Worm (Caenorhabditis elegans): ENCODE measurements around the gene sulp-8.

Gene sulp-8

DNA sequence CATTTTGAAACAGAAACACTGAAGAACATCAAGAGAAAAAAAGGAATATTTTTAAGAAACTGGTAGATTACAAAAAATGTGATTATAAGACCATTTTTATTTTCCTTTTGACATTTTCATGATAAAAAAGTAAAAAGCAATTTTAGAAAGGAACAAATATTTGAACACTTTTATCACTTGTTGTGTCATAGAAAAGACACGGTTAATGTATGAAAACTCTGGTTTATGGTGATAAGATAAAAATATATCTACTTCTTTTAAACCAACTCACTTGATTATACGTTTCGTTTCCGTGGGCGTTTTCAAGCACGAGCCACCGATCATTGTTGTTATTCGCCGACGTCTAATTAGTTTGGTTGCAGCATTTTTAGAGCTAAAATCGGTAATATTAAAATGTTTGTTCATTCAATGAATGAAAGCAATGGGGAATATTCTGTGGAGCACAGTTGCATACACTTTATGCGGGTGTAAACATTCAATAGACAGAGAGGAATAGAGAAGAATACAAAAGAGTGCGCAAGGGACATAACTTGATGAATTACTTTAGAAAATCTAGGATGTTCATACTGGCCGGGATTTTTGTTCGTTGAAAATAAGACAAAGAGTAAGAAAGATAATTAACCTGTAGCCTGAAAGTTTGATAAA is at the start of gene sulp-8:
sulp-8 (minus strand) TSS at position 469 of the 645 bp plus-strand sequence.
- TF ChIP-seq ama-1 (optimal IDR thresholded peaks at IDR 0.05) (no peak), nhr-237 (tag; optimal IDR thresholded peaks at IDR 0.05) (no peak), unc-39 (tag; optimal IDR thresholded peaks at IDR 0.05) (no peak), nhr-48 (tag; optimal IDR thresholded peaks at IDR 0.05) (no peak), dve-1 (tag; optimal IDR thresholded peaks at IDR 0.05; ENCODE audit: insufficient read depth) (peak; percentile 25), ztf-11 (tag; optimal IDR thresholded peaks at IDR 0.05) (no peak), Y48G9A.11 (GFP tag; IDR thresholded peaks at IDR 0.05) (no peak), mdl-1 (tag; optimal IDR thresholded peaks at IDR 0.05) (no peak), daf-16 (GFP tag; optimal IDR thresholded peaks at IDR 0.05) (no peak), daf-16 (tag; optimal IDR thresholded peaks at IDR 0.05) (peak; percentile 63), Y105C5A.15 (GFP tag; IDR thresholded peaks at IDR 0.05) (no peak), pqm-1 (tag; optimal IDR thresholded peaks at IDR 0.05) (no peak), F37D6.2 (tag; optimal IDR thresholded peaks at IDR 0.05) (no peak), ceh-28 (tag; optimal IDR thresholded peaks at IDR 0.05) (no peak), fkh-10 (GFP tag; optimal IDR thresholded peaks at IDR 0.05) (no peak), cey-2 (tag; optimal IDR thresholded peaks at IDR 0.05; ENCODE audit: borderline replicate concordance, insufficient read depth) (no peak), dmd-8 (GFP tag; IDR thresholded peaks at IDR 0.05) (no peak), fos-1 (tag; optimal IDR thresholded peaks at IDR 0.05) (no peak), egl-43 (GFP tag; IDR thresholded peaks at IDR 0.05) (no peak), ceh-20 (GFP tag; IDR thresholded peaks at IDR 0.05) (no peak), nhr-77 (tag; optimal IDR thresholded peaks at IDR 0.05) (no peak), R02D3.7 (tag; optimal IDR thresholded peaks at IDR 0.05) (no peak), tag-97 (GFP tag; IDR thresholded peaks at IDR 0.05) (no peak), nhr-28 (tag; optimal IDR thresholded peaks at IDR 0.05) (peak; percentile 30), aha-1 (tag) (no peak), ceh-82 (tag; optimal IDR thresholded peaks at IDR 0.05) (no peak)

DNA sequence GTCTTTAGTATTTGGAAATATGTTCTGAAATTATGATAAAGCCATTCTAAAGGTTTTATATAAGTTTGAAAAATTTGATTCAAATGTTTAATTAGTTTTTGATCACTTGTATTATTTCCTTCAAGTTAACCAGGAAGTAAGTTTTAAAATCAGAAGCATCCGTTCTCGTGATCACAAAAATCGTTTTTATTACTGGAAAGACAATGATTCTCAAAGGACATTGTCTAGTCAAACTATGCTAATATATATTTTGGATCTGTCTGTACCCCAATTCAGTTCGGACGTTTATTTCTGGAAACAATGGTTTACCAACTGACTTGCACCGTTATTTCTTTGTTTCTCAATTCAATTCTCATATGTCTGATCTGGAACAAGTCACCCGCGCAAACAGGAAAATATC is 42.9 kb upstream of the sulp-8 start, which contains the start of gene str-188:
str-188 (plus strand) TSS at position 301 of the 400 bp plus-strand sequence.
- no peak for TF ChIP-seq lin-29 (GFP tag; IDR thresholded peaks at IDR 0.05)
- no peak for TF ChIP-seq ztf-7 (tag; optimal IDR thresholded peaks at IDR 0.05)
- no peak for TF ChIP-seq tra-1 (GFP tag; IDR thresholded peaks at IDR 0.05)
- TF ChIP-seq zfp-3 (GFP tag; conservative IDR thresholded peaks at IDR 0.05) = no peak
- no peak for TF ChIP-seq rbr-2 (tag; optimal IDR thresholded peaks at IDR 0.05)
- no peak for TF ChIP-seq saeg-2 (GFP tag; IDR thresholded peaks at IDR 0.05)
- no peak for TF ChIP-seq Y48G9A.11 (GFP tag; IDR thresholded peaks at IDR 0.05)
- TF ChIP-seq F26F4.8 (GFP tag; conservative IDR thresholded peaks at IDR 0.05) = no peak
- no peak for TF ChIP-seq egl-43 (GFP tag; IDR thresholded peaks at IDR 0.05)

DNA sequence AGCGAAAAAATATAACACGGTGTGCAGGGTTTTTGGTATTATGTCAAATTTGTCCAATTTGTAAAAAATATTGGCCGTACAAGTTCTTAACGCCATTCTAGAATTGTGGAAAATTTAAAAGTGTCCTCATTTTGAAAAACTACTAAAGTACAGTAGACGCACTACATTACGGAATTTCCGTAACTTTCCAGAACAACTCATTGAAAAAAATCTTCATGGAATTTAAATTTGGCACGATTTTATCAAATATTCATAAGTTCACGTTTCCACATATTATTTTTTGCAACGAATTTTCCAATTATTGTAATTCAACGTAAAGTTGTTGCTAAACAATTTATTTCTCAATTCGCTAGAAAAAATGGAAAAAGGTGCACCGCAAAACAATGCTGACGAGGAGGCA is 41.4 kb upstream of the sulp-8 start, which contains the start of gene F40F9.3:
F40F9.3 (plus strand) TSS at position 301 of the 400 bp plus-strand sequence.
- TF ChIP-seq nhr-25 (tag; optimal IDR thresholded peaks at IDR 0.05; ENCODE audit: borderline replicate concordance, insufficient read depth) = no peak
- TF ChIP-seq T26A8.4 (GFP tag; IDR thresholded peaks at IDR 0.05) = no peak
- no peak for TF ChIP-seq rbr-2 (tag; optimal IDR thresholded peaks at IDR 0.05)
- no peak for TF ChIP-seq unc-62 (GFP tag; optimal IDR thresholded peaks at IDR 0.05 in 1 of 2)
- TF ChIP-seq unc-62 (tag; optimal IDR thresholded peaks at IDR 0.05) = no peak
- TF ChIP-seq nhr-237 (tag; optimal IDR thresholded peaks at IDR 0.05) = no peak
- no peak for TF ChIP-seq zip-2 (tag; optimal IDR thresholded peaks at IDR 0.05)
- no peak for TF ChIP-seq gei-8 (GFP tag; optimal IDR thresholded peaks at IDR 0.05)
- no peak for TF ChIP-seq ctbp-1 (GFP tag; IDR thresholded peaks at IDR 0.05)
- TF ChIP-seq Y105C5A.15 (GFP tag; IDR thresholded peaks at IDR 0.05) = no peak
- no peak for TF ChIP-seq ztf-11 (tag; optimal IDR thresholded peaks at IDR 0.05)
- TF ChIP-seq tag-97 (GFP tag; IDR thresholded peaks at IDR 0.05) = no peak
- no peak for TF ChIP-seq nhr-102 (tag; optimal IDR thresholded peaks at IDR 0.05)
- TF ChIP-seq Y48G9A.11 (GFP tag; IDR thresholded peaks at IDR 0.05) = no peak
- TF ChIP-seq lir-3 (tag; optimal IDR thresholded peaks at IDR 0.05) = no peak
- no peak for TF ChIP-seq D1046.2 (GFP tag; IDR thresholded peaks at IDR 0.05)
- TF ChIP-seq ZK337.2 (GFP tag; IDR thresholded peaks at IDR 0.05) = no peak
- TF ChIP-seq lin-38 (GFP tag; IDR thresholded peaks at IDR 0.05) = no peak
- no peak for TF ChIP-seq lin-39 (tag; optimal IDR thresholded peaks at IDR 0.05)
